Fruit fly (Drosophila melanogaster) Kc167 (cell line): ENCODE results near the gene CG17325.

Experiments
- Myc ChIP-seq: fragments of >200 bp; optimal IDR thresholded peaks from 2 replicates; lab custom pipeline; 2017; ENCODE audit warnings: missing external identifiers
- Sin3A ChIP-seq: fragments of >200 bp; optimal IDR thresholded peaks from 2 replicates; lab custom pipeline; 2018; ENCODE audit warnings: missing external identifiers
- h ChIP-seq: fragments of >200 bp; optimal IDR thresholded peaks from 3 replicates; lab custom pipeline; 2018; ENCODE audit warnings: missing external identifiers
- psq ChIP-seq: fragments of >200 bp; optimal IDR thresholded peaks from 2 replicates; lab custom pipeline; 2017; ENCODE audit warnings: missing external identifiers
- ttk ChIP-seq: sonication (Bioruptor generic); optimal IDR thresholded peaks from 2 replicates; lab custom pipeline; 2017; ENCODE audit warnings: missing external identifiers

DNA sequence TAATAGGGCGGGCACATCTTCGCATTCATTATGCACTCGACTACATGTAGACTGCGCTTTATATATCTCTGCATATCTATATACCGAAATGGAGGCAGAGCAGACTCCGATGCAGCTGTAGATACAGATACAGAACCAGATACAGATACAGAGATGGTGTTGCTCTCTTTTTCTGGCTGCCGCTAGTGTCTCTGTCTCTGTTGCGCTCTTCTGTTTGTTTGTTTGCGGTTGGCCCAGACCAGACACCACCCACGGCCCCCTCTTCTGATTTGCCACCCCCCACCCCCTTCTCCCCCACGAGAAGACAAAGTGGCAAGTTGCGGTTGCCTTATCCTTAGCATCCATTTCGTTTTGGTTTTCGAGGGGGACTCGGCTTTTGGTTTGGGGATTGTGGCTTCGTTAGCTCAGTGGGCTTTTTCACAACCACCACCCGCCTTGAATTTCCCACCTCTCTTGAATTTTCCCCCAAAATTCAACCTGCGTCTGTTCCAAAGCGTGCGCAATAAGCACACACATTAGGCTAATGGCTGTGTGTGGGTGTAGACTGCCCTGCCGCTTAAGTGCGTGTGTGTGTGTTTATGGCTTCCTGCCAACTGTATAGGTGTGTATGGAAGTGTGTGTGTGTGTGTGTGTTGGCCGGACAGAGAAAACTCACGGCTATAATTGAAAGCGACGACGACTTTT, 28.9 kb upstream of the CG17325 start:
- TF ChIP-seq Sin3A (lab: Kevin White, UChicago) (no peak), h (lab: Kevin White, UChicago) (no peak), psq (lab: Kevin White, UChicago) (no peak), ttk (no peak), Myc (lab: Kevin White, UChicago) (no peak)
